Fruit fly (Drosophila melanogaster): ENCODE results near the gene CG34041.
A peak's percentile ranks its signal among the peaks of the same experiment; 100 is the strongest.

dm6 chr3R:30531989-30532653 lies 24.3 kb downstream of the CG34041 start, which contains the start of gene tmod:
- TF ChIP-seq CG14711 (tag; optimal IDR thresholded peaks at IDR 0.05) = peak; percentile 36
- TF ChIP-seq CG33017 (tag; optimal IDR thresholded peaks at IDR 0.05) = no peak
- no peak for TF ChIP-seq CG7101 (tag; optimal IDR thresholded peaks at IDR 0.05)
- no peak for TF ChIP-seq kay (GFP tag; ENCODE audit: borderline replicate concordance)
- peak; percentile 18 for TF ChIP-seq bab1 (GFP tag; optimal IDR thresholded peaks at IDR 0.05)
- TF ChIP-seq pad (GFP tag; optimal IDR thresholded peaks at IDR 0.05) = peak; percentile 59
- peak; percentile 77 for TF ChIP-seq tj (GFP tag; optimal IDR thresholded peaks at IDR 0.05)
- no peak for TF ChIP-seq Clk (GFP tag; optimal IDR thresholded peaks at IDR 0.05)
- TF ChIP-seq CG7045 (GFP tag; optimal IDR thresholded peaks at IDR 0.05) = no peak
- no peak for TF ChIP-seq CG1620 (GFP tag; optimal IDR thresholded peaks at IDR 0.05)
- no peak for TF ChIP-seq ovo (GFP tag; optimal IDR thresholded peaks at IDR 0.05)

Measured in whole organism, adult.